Worm (Caenorhabditis elegans) whole organism, early embryonic: ENCODE data around the gene T02H6.1.

Source experiments
- aly-1 ChIP-seq: sonication (generic microtip); optimal IDR thresholded peaks from 2 replicates; lab custom pipeline; 2016; ENCODE audit warnings: missing genetic modification characterization, missing compliant biosample characterization
- ceh-36 ChIP-seq: sonication (generic microtip); optimal IDR thresholded peaks from 2 replicates; lab custom pipeline; 2016; ENCODE audit warnings: missing genetic modification characterization, inconsistent platforms, missing compliant biosample characterization
- flt-1 ChIP-seq: fragments of 200-800 bp; sonication (Bioruptor generic); IDR thresholded peaks from 2 replicates; pipeline ENCODE4 v1.3.6; 2022; ENCODE audit warnings: missing genetic modification characterization, missing compliant biosample characterization
- hnd-1 ChIP-seq: sonication (generic microtip); optimal IDR thresholded peaks from 2 replicates; lab custom pipeline; 2016; ENCODE audit warnings: missing genetic modification characterization, missing compliant biosample characterization
- tbx-37 ChIP-seq: fragments of 200-800 bp; sonication (Bioruptor generic); conservative IDR thresholded peaks from 2 replicates; pipeline ENCODE4 v1.3.6; 2022; ENCODE audit warnings: missing genetic modification reagents, missing genetic modification characterization, missing compliant biosample characterization

- TF ChIP-seq aly-1 (no peak), hnd-1 (no peak), tbx-37 (GFP tag; lab: Robert Waterston, UW) (no peak), flt-1 (GFP tag; lab: Robert Waterston, UW) (no peak), ceh-36 (no peak)
Measured at ce11 chrII:759788-760187, 50.6 kb downstream of the T02H6.1 start.
